Fruit fly (Drosophila melanogaster) whole organism, prepupa: ENCODE results near the gene pps.

Experiments used
- Blimp-1 ChIP-seq: fragments of 200-800 bp; sonication (Bioruptor generic); optimal IDR thresholded peaks from 3 replicates; lab custom pipeline; 2017; ENCODE audit warnings: missing biosample characterization, missing genetic modification characterization, mild to moderate bottlenecking, moderate library complexity, missing genetic modification reagents
- CG10631 ChIP-seq: fragments of 200-800 bp; sonication (Bioruptor generic); optimal IDR thresholded peaks from 2 replicates; lab custom pipeline; 2016; ENCODE audit warnings: missing biosample characterization, missing genetic modification characterization
- CG10669 ChIP-seq: fragments of 200-800 bp; sonication (Bioruptor generic); optimal IDR thresholded peaks from 3 replicates; lab custom pipeline; 2018; ENCODE audit warnings: missing biosample characterization, mild to moderate bottlenecking, missing genetic modification characterization, moderate library complexity
- CG11294 ChIP-seq: fragments of 200-800 bp; sonication (Bioruptor generic); IDR thresholded peaks from 2 replicates; pipeline ENCODE4 v1.3.6; 2022; ENCODE audit warnings: missing biosample characterization, missing genetic modification characterization
- CG11902 ChIP-seq: fragments of 200-800 bp; sonication (Bioruptor generic); optimal IDR thresholded peaks from 3 replicates; lab custom pipeline; 2016; ENCODE audit warnings: missing biosample characterization, missing genetic modification characterization
- CG16779 ChIP-seq: fragments of 200-800 bp; sonication (Bioruptor generic); optimal IDR thresholded peaks from 3 replicates; lab custom pipeline; 2017; ENCODE audit warnings: missing biosample characterization, mild to moderate bottlenecking, missing genetic modification characterization
- CG32006 ChIP-seq: fragments of 200-800 bp; sonication (Bioruptor generic); optimal IDR thresholded peaks from 3 replicates; lab custom pipeline; 2017; ENCODE audit warnings: missing biosample characterization, mild to moderate bottlenecking, missing genetic modification characterization
- CG3919 ChIP-seq: fragments of 200-800 bp; sonication (Bioruptor generic); optimal IDR thresholded peaks from 3 replicates; lab custom pipeline; 2016; ENCODE audit warnings: missing biosample characterization, missing genetic modification characterization
- CG4318 ChIP-seq: fragments of 200-800 bp; sonication (Bioruptor generic); optimal IDR thresholded peaks from 3 replicates; lab custom pipeline; 2017; ENCODE audit warnings: missing biosample characterization, mild to moderate bottlenecking, missing genetic modification characterization
- CG6163 ChIP-seq: fragments of 200-800 bp; sonication (Bioruptor generic); IDR thresholded peaks from 3 replicates; pipeline ENCODE4 v1.3.6; 2022; ENCODE audit warnings: missing biosample characterization, missing genetic modification characterization
- CG6276 ChIP-seq: fragments of 200-800 bp; sonication (Bioruptor generic); optimal IDR thresholded peaks from 2 replicates; lab custom pipeline; 2017; ENCODE audit warnings: missing biosample characterization, mild to moderate bottlenecking, missing genetic modification characterization
- CG6808 ChIP-seq: fragments of 200-800 bp; sonication (Bioruptor generic); optimal IDR thresholded peaks from 3 replicates; lab custom pipeline; 2017; ENCODE audit warnings: missing biosample characterization, missing genetic modification characterization, mild to moderate bottlenecking, moderate library complexity, missing genetic modification reagents
- CG7368 ChIP-seq: fragments of 200-800 bp; sonication (Bioruptor generic); optimal IDR thresholded peaks from 3 replicates; lab custom pipeline; 2016; ENCODE audit warnings: missing biosample characterization, missing genetic modification characterization
- CG8119 ChIP-seq: fragments of 200-800 bp; sonication (Bioruptor generic); IDR thresholded peaks from 3 replicates; pipeline ENCODE4 v1.3.6; 2022; ENCODE audit warnings: missing biosample characterization, missing genetic modification characterization
- CG8632 ChIP-seq: fragments of 200-800 bp; sonication (Bioruptor generic); optimal IDR thresholded peaks from 3 replicates; lab custom pipeline; 2016; ENCODE audit warnings: missing biosample characterization, missing genetic modification characterization
- CG9139 ChIP-seq: fragments of 200-800 bp; sonication (Bioruptor generic); optimal IDR thresholded peaks from 3 replicates; lab custom pipeline; 2017; ENCODE audit warnings: missing biosample characterization, mild to moderate bottlenecking, missing genetic modification characterization
- Eip78C ChIP-seq: fragments of 200-800 bp; sonication (Bioruptor generic); peaks from one replicate; lab custom pipeline; 2016; ENCODE audit warnings: missing biosample characterization, missing genetic modification characterization
- Gug ChIP-seq: fragments of 200-800 bp; sonication (Bioruptor generic); IDR thresholded peaks from 2 replicates; pipeline ENCODE4 v1.3.6; 2022; ENCODE audit warnings: missing biosample characterization, missing genetic modification characterization
- Hr38 ChIP-seq: sonication (Bioruptor generic); optimal IDR thresholded peaks from 2 replicates; lab custom pipeline; 2016; ENCODE audit warnings: missing biosample characterization, missing genetic modification characterization
- Hr39 ChIP-seq: fragments of 200-800 bp; sonication (Bioruptor generic); optimal IDR thresholded peaks from 2 replicates; lab custom pipeline; 2016; ENCODE audit warnings: missing biosample characterization, missing genetic modification characterization
- Hr4 ChIP-seq: fragments of 200-800 bp; sonication (Bioruptor generic); optimal IDR thresholded peaks from 3 replicates; lab custom pipeline; 2016; ENCODE audit warnings: missing biosample characterization, missing genetic modification characterization
- Met ChIP-seq: fragments of 200-800 bp; sonication (Bioruptor generic); optimal IDR thresholded peaks from 3 replicates; lab custom pipeline; 2016; ENCODE audit warnings: missing biosample characterization, missing genetic modification characterization
- Smox ChIP-seq: fragments of 200-800 bp; sonication (Bioruptor generic); optimal IDR thresholded peaks from 3 replicates; lab custom pipeline; 2016; ENCODE audit warnings: missing biosample characterization, missing genetic modification characterization
- Sox14 ChIP-seq: fragments of 200-800 bp; sonication (Bioruptor generic); optimal IDR thresholded peaks from 3 replicates; lab custom pipeline; 2016; ENCODE audit warnings: missing biosample characterization, missing genetic modification characterization
- acj6 ChIP-seq: fragments of 200-800 bp; sonication (Bioruptor generic); optimal IDR thresholded peaks from 3 replicates; lab custom pipeline; 2016; ENCODE audit warnings: missing biosample characterization, missing genetic modification characterization
- cyc ChIP-seq: fragments of 200-800 bp; sonication (Bioruptor generic); optimal IDR thresholded peaks from 3 replicates; lab custom pipeline; 2016; ENCODE audit warnings: missing biosample characterization, missing genetic modification characterization
- dac ChIP-seq: fragments of 200-800 bp; sonication (Bioruptor generic); optimal IDR thresholded peaks from 2 replicates; lab custom pipeline; 2017; ENCODE audit warnings: missing biosample characterization, mild to moderate bottlenecking, missing genetic modification characterization
- dsx ChIP-seq: fragments of 200-800 bp; optimal IDR thresholded peaks from 3 replicates; lab custom pipeline; 2019; ENCODE audit warnings: missing biosample characterization, mild to moderate bottlenecking, missing genetic modification characterization, moderate library complexity; ENCODE audit not compliant: poor library complexity, severe bottlenecking
- eg ChIP-seq: fragments of 200-800 bp; sonication (Bioruptor generic); IDR thresholded peaks from 3 replicates; pipeline ENCODE4 v1.3.6; 2022; ENCODE audit warnings: missing biosample characterization, missing genetic modification characterization
- esn ChIP-seq: fragments of 200-800 bp; sonication (Bioruptor generic); optimal IDR thresholded peaks from 2 replicates; lab custom pipeline; 2016; ENCODE audit warnings: missing biosample characterization, mild to moderate bottlenecking, missing genetic modification characterization, moderate library complexity
- fkh ChIP-seq: fragments of 200-800 bp; sonication (Bioruptor generic); optimal IDR thresholded peaks from 3 replicates; lab custom pipeline; 2017; ENCODE audit warnings: missing biosample characterization, mild to moderate bottlenecking, missing genetic modification characterization, moderate library complexity
- lz ChIP-seq: fragments of 200-800 bp; sonication (Bioruptor generic); optimal IDR thresholded peaks from 3 replicates; lab custom pipeline; 2016; ENCODE audit warnings: missing biosample characterization, missing genetic modification characterization
- pdm3 ChIP-seq: fragments of 200-800 bp; sonication (Bioruptor generic); optimal IDR thresholded peaks from 3 replicates; lab custom pipeline; 2016; ENCODE audit warnings: missing biosample characterization, missing genetic modification characterization
- salr ChIP-seq, 2 experiments: fragments of 200-800 bp; sonication (Bioruptor generic); optimal IDR thresholded peaks; 3 replicates each; lab custom pipeline; 2016 to 2018; ENCODE audit warnings: missing biosample characterization in 2 of 2, missing genetic modification characterization in 2 of 2, mild to moderate bottlenecking in 1 of 2
- spab ChIP-seq: fragments of 200-800 bp; sonication (Bioruptor generic); optimal IDR thresholded peaks from 2 replicates; lab custom pipeline; 2017; ENCODE audit warnings: missing biosample characterization, mild to moderate bottlenecking, missing genetic modification characterization, missing genetic modification reagents
- ss ChIP-seq, 2 experiments: fragments of 200-800 bp; sonication (Bioruptor generic); optimal IDR thresholded peaks; 2 replicates in 1 of 2; 3 replicates in 1 of 2; lab custom pipeline; 2017 to 2018; ENCODE audit warnings: mild to moderate bottlenecking in 2 of 2, missing biosample characterization in 2 of 2, missing genetic modification characterization in 2 of 2, moderate library complexity in 1 of 2
- svp ChIP-seq: fragments of 200-800 bp; sonication (Bioruptor generic); peaks from one replicate; lab custom pipeline; 2016; ENCODE audit warnings: missing biosample characterization, missing genetic modification characterization
- topi ChIP-seq: fragments of 200-800 bp; sonication (Bioruptor generic); optimal IDR thresholded peaks from 3 replicates; lab custom pipeline; 2016; ENCODE audit warnings: missing biosample characterization, missing genetic modification characterization
- vri ChIP-seq: fragments of 200-800 bp; sonication (Bioruptor generic); optimal IDR thresholded peaks from 3 replicates; lab custom pipeline; 2016; ENCODE audit warnings: missing biosample characterization, mild to moderate bottlenecking, missing genetic modification characterization

pps gene

dm6 chr3R:12370643-12370995, 43.0 kb upstream of the pps start:
- TF ChIP-seq dsx (GFP tag; lab: Kevin White, UChicago) (peak; percentile 22), Blimp-1 (GFP tag; lab: Kevin White, UChicago) (no peak), CG6163 (GFP tag; lab: Robert Waterston, UW) (0 out of 3 replicates have a peak, but pooled peaks have one; percentile 44), CG9139 (GFP tag; lab: Kevin White, UChicago) (no peak), Hr4 (no peak), Met (no peak), pdm3 (no peak), Gug (no peak), cyc (no peak), ss (GFP tag; optimal IDR thresholded peaks at IDR 0.05; lab: Kevin White, UChicago) (peak; percentile 11 to 27), CG8119 (GFP tag; lab: Robert Waterston, UW) (0 out of 3 replicates have a peak, but pooled peaks have one; percentile 34), Eip78C (GFP tag; lab: Kevin White, UChicago) (peak; percentile 67), vri (GFP tag; lab: Kevin White, UChicago) (no peak), CG16779 (tag; lab: Kevin White, UChicago) (no peak), svp (GFP tag; lab: Kevin White, UChicago) (peak; percentile 58), lz (GFP tag; lab: Kevin White, UChicago) (no peak), CG6808 (no peak), CG7368 (GFP tag; lab: Kevin White, UChicago) (no peak)

DNA sequence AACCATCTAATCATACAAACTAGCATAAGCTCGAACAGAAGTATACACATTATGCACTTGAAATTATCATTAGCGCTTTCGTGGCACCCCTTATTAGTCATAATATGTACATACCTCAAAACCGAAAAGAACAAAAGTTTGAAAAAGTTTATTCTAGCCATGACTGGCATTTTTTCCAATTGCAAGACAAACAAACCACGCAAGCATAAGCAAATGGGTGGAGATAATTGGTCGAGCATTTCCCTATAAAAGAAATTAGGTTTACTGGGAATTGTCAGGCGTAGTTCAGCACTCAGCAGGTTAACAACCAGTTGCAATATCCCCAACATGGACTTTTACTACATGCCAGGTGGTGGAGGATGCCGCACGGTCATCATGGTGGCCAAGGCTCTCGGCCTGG, 42.0 kb upstream of the pps start, which contains the start of gene GstD2:
Gene GstD2 (plus strand): TSS at position 301 of the 400 bp plus-strand sequence.
- TF ChIP-seq Eip78C (GFP tag; lab: Kevin White, UChicago) (peak; percentile 7), CG11294 (GFP tag; lab: Robert Waterston, UW) (no peak)
- TF ChIP-seq, all 60 proteins: peak for 1

- TF ChIP-seq CG8119 (GFP tag; lab: Robert Waterston, UW) = no peak
- no peak for TF ChIP-seq Hr38 (GFP tag; lab: Kevin White, UChicago)
- peak; percentile 4 for TF ChIP-seq Eip78C (GFP tag; lab: Kevin White, UChicago)
- no peak for TF ChIP-seq topi
- no peak for TF ChIP-seq CG10631 (GFP tag; lab: Kevin White, UChicago)
- peak; percentile 60 for TF ChIP-seq svp (GFP tag; lab: Kevin White, UChicago)
- no peak for TF ChIP-seq Met
- TF ChIP-seq CG6808 = no peak
Observed at dm6 chr3R:12372800-12373199, 40.8 kb upstream of the pps start, which contains the start of gene GstD3. TSS of gene GstD3 (plus strand) at chr3R:12373068.

DNA sequence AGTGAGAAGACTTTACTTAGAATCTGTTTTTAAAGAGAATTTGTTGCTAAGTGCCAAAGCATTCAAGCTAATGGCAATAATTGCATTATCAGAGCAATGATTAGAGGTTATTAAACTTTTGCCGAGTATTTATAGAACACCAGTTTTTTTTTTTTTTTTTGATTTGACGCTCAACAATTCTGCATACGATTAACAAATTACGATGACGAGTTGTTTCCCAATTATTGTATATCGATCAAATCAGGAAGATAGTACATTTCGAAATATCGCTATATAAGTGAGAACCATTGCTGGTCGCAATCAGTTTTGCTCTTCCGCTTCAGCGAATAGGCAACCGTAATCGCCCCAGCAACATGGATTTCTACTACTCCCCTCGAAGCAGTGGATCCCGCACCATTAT, 39.8 kb upstream of the pps start, which contains the start of gene GstD4:
Gene GstD4 (plus strand): TSS at position 301 of the 400 bp plus-strand sequence.
- TF ChIP-seq CG6276 = no peak
- TF ChIP-seq dac (GFP tag; lab: Kevin White, UChicago) = no peak
- no peak for TF ChIP-seq svp (GFP tag; lab: Kevin White, UChicago)
- no peak for TF ChIP-seq CG4318 (GFP tag; lab: Kevin White, UChicago)
- no peak for TF ChIP-seq Smox (GFP tag; lab: Kevin White, UChicago)
- no peak for TF ChIP-seq spab (GFP tag; lab: Kevin White, UChicago)
- TF ChIP-seq Gug = no peak
- no peak for TF ChIP-seq CG6163 (GFP tag; lab: Robert Waterston, UW)
- TF ChIP-seq CG6808 = no peak

dm6 chr3R:12375258-12375783, 38.3 kb upstream of the pps start, which contains the start of gene GstD5:
TSS of gene GstD5 (plus strand) at chr3R:12375733.
- no peak for TF ChIP-seq dsx (GFP tag; lab: Kevin White, UChicago)
- TF ChIP-seq Smox (GFP tag; lab: Kevin White, UChicago) = no peak
- peak; percentile 23 for TF ChIP-seq fkh
- peak; percentile 6 for TF ChIP-seq Eip78C (GFP tag; lab: Kevin White, UChicago)

dm6 chr3R:12376828-12377227, 36.8 kb upstream of the pps start, which contains the start of gene GstD6:
TSS of gene GstD6 (plus strand) at chr3R:12377128.
- TF ChIP-seq Hr39 (GFP tag; lab: Kevin White, UChicago) (no peak), eg (GFP tag; lab: Robert Waterston, UW) (no peak), esn (GFP tag; lab: Kevin White, UChicago) (no peak), salr (GFP tag; optimal IDR thresholded peaks at IDR 0.05; lab: Kevin White, UChicago) (no peak), CG3919 (no peak), Sox14 (GFP tag; lab: Kevin White, UChicago) (no peak), CG10669 (GFP tag; lab: Kevin White, UChicago) (no peak), CG11902 (GFP tag; lab: Kevin White, UChicago) (no peak), CG10631 (GFP tag; lab: Kevin White, UChicago) (no peak), CG8632 (GFP tag; lab: Kevin White, UChicago) (no peak), CG32006 (GFP tag; lab: Kevin White, UChicago) (no peak), acj6 (no peak), CG6276 (no peak), Blimp-1 (GFP tag; lab: Kevin White, UChicago) (no peak), Smox (GFP tag; lab: Kevin White, UChicago) (no peak), CG4318 (GFP tag; lab: Kevin White, UChicago) (no peak), CG8119 (GFP tag; lab: Robert Waterston, UW) (no peak)
- TF ChIP-seq, all 60 proteins: peak for 0
